Worm (Caenorhabditis elegans) whole organism, late embryonic: ENCODE results near the gene R13H9.6.

Experiments used
- C08G9.2 ChIP-seq: sonication (generic microtip); optimal IDR thresholded peaks from 2 replicates; lab custom pipeline; 2016; ENCODE audit warnings: mild to moderate bottlenecking, missing genetic modification characterization, moderate library complexity, missing compliant biosample characterization
- F13H6.1 ChIP-seq: sonication (generic microtip); optimal IDR thresholded peaks from 2 replicates; lab custom pipeline; 2016; ENCODE audit warnings: missing genetic modification characterization, missing compliant biosample characterization
- K09A11.1 ChIP-seq: sonication (generic microtip); optimal IDR thresholded peaks from 2 replicates; lab custom pipeline; 2017; ENCODE audit warnings: antibody characterized with exemption, mild to moderate bottlenecking, missing genetic modification characterization, missing compliant biosample characterization; ENCODE audit not compliant: insufficient read depth
- T23F11.4 ChIP-seq: fragments of 200-800 bp; sonication (Bioruptor generic); optimal IDR thresholded peaks from 2 replicates; lab custom pipeline; 2018; ENCODE audit warnings: mild to moderate bottlenecking, missing genetic modification characterization, missing compliant biosample characterization
- Y22D7AL.16 ChIP-seq: sonication (generic microtip); optimal IDR thresholded peaks from 2 replicates; lab custom pipeline; 2016; ENCODE audit warnings: missing genetic modification characterization, missing compliant biosample characterization
- ahr-1 ChIP-seq: sonication (generic microtip); optimal IDR thresholded peaks from 2 replicates; lab custom pipeline; 2016; ENCODE audit warnings: missing genetic modification characterization, missing compliant biosample characterization
- ceh-14 ChIP-seq: sonication (generic microtip); optimal IDR thresholded peaks from 2 replicates; lab custom pipeline; 2016; ENCODE audit warnings: missing genotype, missing genetic modification characterization, missing compliant biosample characterization
- ceh-18 ChIP-seq: sonication (generic microtip); optimal IDR thresholded peaks from 2 replicates; lab custom pipeline; 2016; ENCODE audit warnings: missing genetic modification characterization, missing compliant biosample characterization
- ceh-19 ChIP-seq: fragments of 200-800 bp; sonication (Bioruptor generic); optimal IDR thresholded peaks from 2 replicates; lab custom pipeline; 2018; ENCODE audit warnings: mild to moderate bottlenecking, missing genetic modification characterization, missing compliant biosample characterization
- ceh-31 ChIP-seq: sonication (generic microtip); optimal IDR thresholded peaks from 2 replicates; lab custom pipeline; 2016; ENCODE audit warnings: missing genetic modification characterization, missing compliant biosample characterization
- ceh-48 ChIP-seq: sonication (generic microtip); optimal IDR thresholded peaks from 2 replicates; lab custom pipeline; 2016; ENCODE audit warnings: missing genetic modification characterization, inconsistent platforms, missing compliant biosample characterization
- ceh-6 ChIP-seq: fragments of 200-800 bp; sonication (Bioruptor generic); optimal IDR thresholded peaks from 2 replicates; lab custom pipeline; 2018; ENCODE audit warnings: mild to moderate bottlenecking, missing genetic modification characterization, missing compliant biosample characterization
- dve-1 ChIP-seq: sonication (generic microtip); optimal IDR thresholded peaks from 2 replicates; lab custom pipeline; 2017; ENCODE audit warnings: antibody characterized with exemption, mild to moderate bottlenecking, missing genetic modification characterization, missing compliant biosample characterization
- elt-4 ChIP-seq: sonication (generic microtip); optimal IDR thresholded peaks from 2 replicates; lab custom pipeline; 2016; ENCODE audit warnings: missing genetic modification characterization, missing compliant biosample characterization
- ets-4 ChIP-seq: sonication (generic microtip); optimal IDR thresholded peaks from 2 replicates; lab custom pipeline; 2016; ENCODE audit warnings: missing genetic modification characterization, missing compliant biosample characterization
- eyg-1 ChIP-seq: sonication (generic microtip); optimal IDR thresholded peaks from 2 replicates; lab custom pipeline; 2016; ENCODE audit warnings: missing genotype, missing genetic modification characterization, missing compliant biosample characterization
- gmeb-2 ChIP-seq: sonication (generic microtip); optimal IDR thresholded peaks from 2 replicates; lab custom pipeline; 2016; ENCODE audit warnings: missing genetic modification characterization, inconsistent platforms, missing compliant biosample characterization
- hlh-15 ChIP-seq: sonication (generic microtip); optimal IDR thresholded peaks from 2 replicates; lab custom pipeline; 2016; ENCODE audit warnings: missing genetic modification characterization, missing compliant biosample characterization
- hlh-8 ChIP-seq: sonication (generic microtip); optimal IDR thresholded peaks from 2 replicates; lab custom pipeline; 2016; ENCODE audit warnings: missing genotype, missing genetic modification characterization, missing compliant biosample characterization
- lim-6 ChIP-seq: sonication (generic microtip); optimal IDR thresholded peaks from 2 replicates; lab custom pipeline; 2016; ENCODE audit warnings: missing genetic modification characterization, missing compliant biosample characterization
- lin-11 ChIP-seq: fragments of 200-800 bp; sonication (Bioruptor generic); optimal IDR thresholded peaks from 2 replicates; lab custom pipeline; 2018; ENCODE audit warnings: mild to moderate bottlenecking, missing genetic modification characterization, missing compliant biosample characterization
- madf-2 ChIP-seq: sonication (generic microtip); optimal IDR thresholded peaks from 2 replicates; lab custom pipeline; 2017; ENCODE audit warnings: missing genetic modification characterization, missing compliant biosample characterization
- nfya-1 ChIP-seq: sonication (generic microtip); optimal IDR thresholded peaks from 2 replicates; lab custom pipeline; 2017; ENCODE audit warnings: missing genetic modification characterization, mild to moderate bottlenecking, missing compliant biosample characterization, antibody characterized with exemption, moderate library complexity
- nhr-11 ChIP-seq: fragments of 150-350 bp; optimal IDR thresholded peaks from 2 replicates; lab custom pipeline; 2014; ENCODE audit warnings: missing biosample characterization, missing genetic modification characterization
- nhr-232 ChIP-seq: sonication (generic microtip); optimal IDR thresholded peaks from 2 replicates; lab custom pipeline; 2016; ENCODE audit warnings: missing genetic modification characterization, missing compliant biosample characterization
- npax-4 ChIP-seq: sonication (generic microtip); optimal IDR thresholded peaks from 2 replicates; lab custom pipeline; 2016; ENCODE audit warnings: missing genetic modification characterization, missing compliant biosample characterization
- odd-2 ChIP-seq: sonication (generic microtip); optimal IDR thresholded peaks from 2 replicates; lab custom pipeline; 2017; ENCODE audit warnings: antibody characterized with exemption, mild to moderate bottlenecking, missing genetic modification characterization, missing compliant biosample characterization
- pag-3 ChIP-seq: sonication (generic microtip); optimal IDR thresholded peaks from 2 replicates; lab custom pipeline; 2016; ENCODE audit warnings: missing compliant biosample characterization, missing genetic modification characterization, borderline replicate concordance
- pat-9 ChIP-seq: fragments of 200-800 bp; sonication (Bioruptor generic); optimal IDR thresholded peaks from 2 replicates; lab custom pipeline; 2018; ENCODE audit warnings: mild to moderate bottlenecking, missing genetic modification characterization, moderate library complexity, missing compliant biosample characterization
- pax-1 ChIP-seq: fragments of 150-350 bp; optimal IDR thresholded peaks from 2 replicates; lab custom pipeline; 2014; ENCODE audit warnings: missing biosample characterization, missing genetic modification characterization
- pha-4 ChIP-seq: fragments of 150-350 bp; optimal IDR thresholded peaks from 2 replicates; lab custom pipeline; 2018; ENCODE audit warnings: missing biosample characterization, missing genetic modification reagents, missing genetic modification characterization
- pqm-1 ChIP-seq: sonication (generic microtip); optimal IDR thresholded peaks from 2 replicates; lab custom pipeline; 2016; ENCODE audit warnings: missing genetic modification characterization, missing compliant biosample characterization
- pros-1 ChIP-seq: fragments of 150-350 bp; optimal IDR thresholded peaks from 2 replicates; lab custom pipeline; 2014; ENCODE audit warnings: missing biosample characterization, missing genetic modification reagents, missing genetic modification characterization
- ref-2 ChIP-seq: sonication (generic microtip); optimal IDR thresholded peaks from 2 replicates; lab custom pipeline; 2016; ENCODE audit warnings: missing genetic modification characterization, missing compliant biosample characterization
- rnt-1 ChIP-seq: sonication (generic microtip); optimal IDR thresholded peaks from 2 replicates; lab custom pipeline; 2016; ENCODE audit warnings: missing genetic modification characterization, missing compliant biosample characterization
- sdc-2 ChIP-seq: sonication (generic microtip); optimal IDR thresholded peaks from 2 replicates; lab custom pipeline; 2016; ENCODE audit warnings: missing genotype, missing genetic modification characterization, missing compliant biosample characterization
- tbx-2 ChIP-seq: sonication (generic microtip); optimal IDR thresholded peaks from 2 replicates; lab custom pipeline; 2016; ENCODE audit warnings: missing genetic modification characterization, missing compliant biosample characterization
- tbx-7 ChIP-seq: sonication (generic microtip); optimal IDR thresholded peaks from 2 replicates; lab custom pipeline; 2016; ENCODE audit warnings: missing genotype, missing genetic modification characterization, missing compliant biosample characterization
- ttx-3 ChIP-seq: sonication (generic microtip); optimal IDR thresholded peaks from 2 replicates; lab custom pipeline; 2016; ENCODE audit warnings: missing genetic modification reagents, missing genetic modification characterization, missing compliant biosample characterization
- unc-42 ChIP-seq: sonication (generic microtip); optimal IDR thresholded peaks from 2 replicates; lab custom pipeline; 2016; ENCODE audit warnings: missing genotype, missing genetic modification characterization, missing compliant biosample characterization
- unc-55 ChIP-seq: sonication (generic microtip); optimal IDR thresholded peaks from 2 replicates; lab custom pipeline; 2017; ENCODE audit warnings: missing biosample characterization, missing genetic modification reagents, missing genetic modification characterization
- unc-86 ChIP-seq: sonication (generic microtip); optimal IDR thresholded peaks from 2 replicates; lab custom pipeline; 2016; ENCODE audit warnings: missing genetic modification characterization, missing compliant biosample characterization
- zip-5 ChIP-seq: sonication (generic microtip); optimal IDR thresholded peaks from 2 replicates; lab custom pipeline; 2016; ENCODE audit warnings: missing genetic modification characterization, missing compliant biosample characterization
- ztf-16 ChIP-seq: sonication (generic microtip); optimal IDR thresholded peaks from 2 replicates; lab custom pipeline; 2017; ENCODE audit warnings: missing genetic modification characterization, missing compliant biosample characterization

R13H9.6 gene

DNA sequence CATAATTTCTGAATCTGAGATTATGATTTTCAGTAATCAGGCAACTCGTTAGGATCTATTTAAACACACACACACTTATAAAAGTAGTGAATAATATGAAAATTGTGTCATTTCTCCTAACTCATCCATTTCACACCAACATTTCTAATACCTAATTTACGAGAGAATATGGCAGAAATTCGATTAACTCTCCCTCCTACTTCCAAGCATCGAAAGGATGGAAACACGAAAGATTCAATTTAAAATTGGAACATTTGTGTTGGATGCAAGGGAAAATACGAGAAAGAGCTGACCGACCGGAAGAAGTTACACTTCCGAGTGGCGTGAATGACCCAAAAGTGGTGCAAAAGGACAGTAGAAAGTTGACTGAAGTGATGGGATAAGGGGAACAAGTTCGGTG, 40.5 kb upstream of the R13H9.6 start:
- TF ChIP-seq pha-4 (tag; lab: Kevin White, UChicago) (no peak), ztf-16 (tag; lab: Kevin White, UChicago) (no peak), lin-11 (no peak), unc-42 (tag; lab: Kevin White, UChicago) (peak; percentile 88)
- TF ChIP-seq, all 69 proteins: peak for 1

DNA sequence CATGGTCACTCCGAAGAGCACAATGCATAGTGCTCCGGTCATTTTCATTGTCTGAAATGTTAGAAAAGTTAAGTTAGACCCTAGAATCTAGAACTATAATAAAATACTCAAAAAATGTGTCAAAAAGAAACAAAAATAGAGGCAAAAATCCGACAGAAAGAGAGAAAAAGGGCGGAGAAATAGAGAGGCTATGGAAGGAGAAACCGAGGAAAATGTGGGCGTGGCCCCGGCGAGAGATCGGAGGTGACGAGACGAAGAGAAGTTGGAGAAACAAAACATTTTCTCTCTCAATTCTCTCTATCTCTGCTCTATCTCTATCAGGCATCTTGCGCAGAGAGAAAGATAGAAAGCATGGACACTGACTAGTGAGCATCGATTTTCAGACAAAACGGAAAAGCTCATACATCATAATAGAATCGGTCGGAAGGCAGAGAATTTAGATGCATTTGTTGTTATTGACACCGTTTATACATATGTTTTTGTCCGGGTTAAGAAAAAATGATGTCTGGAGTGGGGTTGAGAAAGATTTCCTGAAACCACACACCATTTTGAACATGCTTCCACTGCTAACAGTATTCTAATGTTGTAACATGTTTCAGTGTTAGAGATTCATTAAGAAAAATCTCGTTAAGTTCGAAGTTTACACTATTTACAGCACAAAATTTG, 34.9 kb upstream of the R13H9.6 start, which contains the start of gene C02B10.3:
Gene C02B10.3, minus strand, starts transcription at position 51 of the 666 bp plus-strand sequence.
- TF ChIP-seq rnt-1 (tag; lab: Kevin White, UChicago) (no peak), T23F11.4 (GFP tag; lab: Kevin White, UChicago) (no peak), zip-5 (tag; lab: Kevin White, UChicago) (no peak), F13H6.1 (tag; lab: Kevin White, UChicago) (no peak), hlh-8 (tag; lab: Kevin White, UChicago) (no peak), npax-4 (tag; lab: Kevin White, UChicago) (no peak), unc-55 (GFP tag; lab: Kevin White, UChicago) (peak; percentile 39), pat-9 (tag; lab: Kevin White, UChicago) (no peak), unc-86 (tag; lab: Kevin White, UChicago) (no peak), tbx-7 (tag; lab: Kevin White, UChicago) (no peak), nfya-1 (tag; lab: Kevin White, UChicago) (peak; percentile 17), lim-6 (no peak), odd-2 (tag; lab: Kevin White, UChicago) (no peak), C08G9.2 (tag; lab: Kevin White, UChicago) (no peak), K09A11.1 (no peak), dve-1 (tag; lab: Kevin White, UChicago) (no peak), elt-4 (no peak), ceh-31 (tag; lab: Kevin White, UChicago) (peak; percentile 52), ceh-19 (GFP tag; lab: Kevin White, UChicago) (no peak), sdc-2 (no peak), unc-42 (tag; lab: Kevin White, UChicago) (peak; percentile 71), pqm-1 (tag; lab: Kevin White, UChicago) (no peak), ref-2 (tag; lab: Kevin White, UChicago) (no peak), pax-1 (no peak), nhr-11 (tag; lab: Kevin White, UChicago) (no peak), pha-4 (tag; lab: Kevin White, UChicago) (no peak), tbx-2 (tag; lab: Kevin White, UChicago) (peak; percentile 40), hlh-15 (no peak), ahr-1 (tag; lab: Kevin White, UChicago) (no peak), pros-1 (no peak), ceh-48 (peak; percentile 31), ets-4 (tag; lab: Kevin White, UChicago) (no peak), madf-2 (tag; lab: Kevin White, UChicago) (no peak), eyg-1 (tag; lab: Kevin White, UChicago) (no peak), pag-3 (tag; lab: Kevin White, UChicago) (no peak), ceh-14 (tag; lab: Kevin White, UChicago) (no peak), Y22D7AL.16 (no peak), gmeb-2 (tag; lab: Kevin White, UChicago) (no peak), ceh-18 (tag; lab: Kevin White, UChicago) (no peak), ceh-6 (GFP tag; lab: Kevin White, UChicago) (no peak), ttx-3 (tag; lab: Kevin White, UChicago) (no peak), nhr-232 (tag; lab: Kevin White, UChicago) (no peak)
